Fruit fly (Drosophila melanogaster) S2 (cell line): ENCODE results near the gene Plc21C.
A peak's percentile ranks its signal among the peaks of the same experiment; 100 is the strongest.

ENCODE experiments used
- CG8478 ChIP-seq: fragments of >200 bp; optimal IDR thresholded peaks from 2 replicates; lab custom pipeline; 2018
- CTCF ChIP-seq, 2 experiments: fragments of >200 bp; optimal IDR thresholded peaks; 2 replicates each; lab custom pipeline; 2018

Gene Plc21C

dm6 chr2L:377780-378222, 72.1 kb downstream of the Plc21C start, which contains the start of gene al:
TSS of gene al (plus strand) at chr2L:378112.
- TF ChIP-seq CTCF (optimal IDR thresholded peaks at IDR 0.05; lab: Kevin White, UChicago) (no peak), CG8478 (no peak)

DNA sequence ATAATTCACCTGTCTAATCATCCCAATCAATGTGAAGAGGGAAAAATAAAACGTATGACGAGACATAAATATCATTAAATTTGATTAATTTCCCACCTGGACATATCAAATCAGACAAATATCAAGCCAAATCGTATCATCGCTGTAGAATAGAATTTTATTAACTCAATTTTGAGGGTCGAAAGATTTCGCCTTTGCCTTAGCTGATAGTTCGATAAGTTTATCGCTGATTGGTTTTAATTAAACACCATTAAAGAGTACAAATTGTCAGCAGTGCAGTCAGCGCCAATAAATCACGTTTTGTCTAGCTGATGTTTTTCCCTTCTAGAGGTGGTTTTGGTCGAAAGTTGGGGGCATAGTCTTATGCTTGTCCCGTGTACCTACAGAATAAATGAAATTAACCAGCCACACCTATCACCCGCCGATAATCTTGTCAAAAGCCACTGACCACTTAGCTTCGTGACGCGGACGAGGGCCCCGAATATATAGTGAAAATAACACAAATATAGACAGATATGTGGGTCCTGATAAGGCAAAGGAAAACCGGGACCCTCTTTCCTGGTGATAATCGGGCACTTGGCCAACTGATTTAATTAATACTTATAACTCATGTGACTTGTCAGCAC, 73.2 kb downstream of the Plc21C start:
- no peak for TF ChIP-seq CTCF (optimal IDR thresholded peaks at IDR 0.05; lab: Kevin White, UChicago)
- TF ChIP-seq CG8478 = no peak

DNA sequence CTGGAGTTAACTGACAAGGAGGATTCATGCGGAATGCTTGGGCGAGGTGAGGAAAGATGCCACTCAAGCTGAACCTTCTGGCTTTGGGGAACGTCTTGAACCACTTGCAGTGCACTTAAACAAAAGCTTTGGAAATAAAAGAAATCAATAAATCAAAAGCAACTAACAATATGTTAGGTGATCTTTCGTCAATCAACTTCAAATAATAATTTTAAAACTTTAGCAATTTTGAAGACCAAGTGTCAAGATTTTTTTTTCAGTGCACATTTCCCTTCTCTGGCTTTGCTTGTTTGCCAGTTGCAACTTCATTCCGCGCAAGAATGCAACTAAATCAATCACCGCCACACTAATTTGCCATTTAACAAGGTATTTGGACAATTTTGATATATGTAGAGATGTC, 77.1 kb downstream of the Plc21C start:
- no peak for TF ChIP-seq CG8478
- no peak for TF ChIP-seq CTCF (optimal IDR thresholded peaks at IDR 0.05; lab: Kevin White, UChicago)

dm6 chr2L:390509-390908, 84.8 kb downstream of the Plc21C start:
- TF ChIP-seq CG8478 (no peak), CTCF (optimal IDR thresholded peaks at IDR 0.05; lab: Kevin White, UChicago) (no peak)

DNA sequence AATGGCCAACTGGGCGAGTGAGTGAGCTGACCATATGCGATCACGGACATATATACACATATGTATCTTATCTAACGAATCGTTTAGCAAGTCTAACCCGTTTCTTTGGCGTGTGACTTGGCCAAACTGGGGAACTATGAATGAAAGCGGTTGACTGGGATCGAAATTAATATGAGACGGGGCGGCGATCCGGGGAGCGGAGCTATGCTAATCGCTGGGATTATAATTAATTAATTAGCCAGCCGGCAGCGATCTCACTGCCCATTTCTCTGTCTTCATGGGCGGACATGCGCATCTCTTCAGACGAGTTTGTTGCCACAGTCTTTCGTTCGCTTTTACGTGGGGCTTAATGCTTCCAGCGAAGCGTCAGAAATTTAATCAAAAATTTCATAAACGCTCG, 86.8 kb downstream of the Plc21C start:
- no peak for TF ChIP-seq CG8478
- TF ChIP-seq CTCF (optimal IDR thresholded peaks at IDR 0.05; lab: Kevin White, UChicago) = no peak

DNA sequence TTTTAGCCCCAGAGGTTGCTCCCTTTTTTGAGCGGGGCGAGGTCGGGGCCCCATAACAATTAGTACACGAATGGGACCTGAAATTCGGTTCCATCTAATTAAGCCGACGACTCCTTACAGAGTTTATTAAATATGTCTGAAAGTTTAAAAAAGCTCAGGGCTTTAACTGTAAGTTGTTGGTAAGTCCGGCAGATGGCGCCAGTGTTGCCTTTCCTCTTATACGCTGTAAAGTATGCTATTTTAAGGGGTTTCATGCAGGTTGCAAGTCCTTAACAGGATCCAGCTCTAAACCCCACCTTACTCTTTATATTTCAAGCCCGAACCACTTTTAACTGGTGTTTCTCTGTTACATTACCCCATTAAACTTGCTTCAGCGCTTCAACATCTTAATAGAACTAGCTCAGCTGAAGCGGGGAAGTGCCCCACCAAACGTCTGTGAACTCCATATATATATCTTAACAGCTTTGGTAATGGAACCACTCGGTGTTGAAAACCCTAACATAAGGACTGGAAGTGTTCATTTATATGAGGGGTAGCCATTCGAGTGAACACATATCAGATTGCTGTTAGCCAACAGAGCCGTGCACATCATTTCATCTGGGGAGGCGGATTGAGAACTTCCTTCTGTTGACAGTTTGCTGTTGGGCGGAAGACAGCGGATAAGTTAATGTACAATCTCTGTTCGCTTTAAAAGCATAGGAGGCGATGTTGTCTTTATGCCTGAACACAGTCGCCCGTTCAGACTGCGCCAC, 89.8 kb downstream of the Plc21C start:
- TF ChIP-seq CTCF (optimal IDR thresholded peaks at IDR 0.05; lab: Kevin White, UChicago) (peak; percentile 83 to 86), CG8478 (no peak)

DNA sequence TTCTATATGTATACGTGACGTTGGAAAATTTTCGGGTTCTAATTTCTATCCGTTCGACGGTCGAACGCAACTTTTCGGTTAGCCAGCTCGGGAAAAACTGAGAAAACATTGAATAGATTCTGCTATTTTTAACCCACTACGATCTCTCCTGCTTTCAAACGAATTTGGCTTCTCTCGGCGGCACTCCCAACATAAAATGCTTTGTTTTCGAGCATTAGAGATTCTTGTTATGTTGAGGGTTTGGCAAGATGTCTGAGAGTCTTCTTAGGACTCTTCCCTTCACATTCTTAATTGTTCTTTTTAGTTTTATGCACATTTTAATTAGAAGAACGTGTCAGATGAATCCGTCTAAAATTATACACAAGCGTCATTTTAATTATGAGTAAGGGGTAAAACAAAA, 96.4 kb downstream of the Plc21C start, which contains the start of gene CG4213:
Gene CG4213, minus strand, starts transcription at position 101 of the 400 bp plus-strand sequence.
- TF ChIP-seq CTCF (optimal IDR thresholded peaks at IDR 0.05; lab: Kevin White, UChicago) (no peak), CG8478 (no peak)

dm6 chr2L:403627-404575, 98.2 kb downstream of the Plc21C start, which contains the start of gene Polr1B:
TSS of gene Polr1B (plus strand) at chr2L:404285.
- TF ChIP-seq CTCF (optimal IDR thresholded peaks at IDR 0.05; lab: Kevin White, UChicago) = peak; percentile 77 to 85
- TF ChIP-seq CG8478 = no peak
